Fruit fly (Drosophila melanogaster): ENCODE data around the gene CG15765.
A peak's percentile ranks its signal among the peaks of the same experiment; 100 is the strongest.

CG15765 gene

dm6 chrX:5873164-5873563 is 54.8 kb downstream of the CG15765 start, which contains the start of gene GAA1:
Gene GAA1, minus strand, starts transcription at chrX:5873357.
- TF ChIP-seq Hr38 (GFP tag; optimal IDR thresholded peaks at IDR 0.05) (no peak), CG1621 (tag; optimal IDR thresholded peaks at IDR 0.05) (peak; percentile 2)

DNA sequence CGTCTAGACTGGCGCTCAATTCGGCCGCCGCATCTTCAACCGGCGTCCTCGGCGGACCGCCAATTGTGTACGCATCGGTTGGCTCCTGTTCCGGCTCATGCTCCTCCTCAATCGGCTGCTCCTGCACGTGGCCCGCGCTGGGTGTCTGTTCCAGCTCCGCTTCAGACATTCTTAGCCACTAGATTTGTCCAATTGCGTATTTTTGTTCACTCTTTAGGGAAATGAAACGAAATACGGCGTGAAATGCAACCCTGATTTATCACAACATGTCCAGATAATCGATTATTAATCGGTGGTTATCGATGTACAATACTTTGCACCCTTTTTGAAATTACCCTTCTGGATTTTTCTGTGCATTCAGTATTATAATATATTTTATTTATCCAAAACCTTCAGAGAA is 58.2 kb downstream of the CG15765 start, which contains the start of gene mof:
TSS of gene mof (minus strand) at position 270 of the 400 bp plus-strand sequence.
- TF ChIP-seq Eip78C (GFP tag): peak; percentile 13
- TF ChIP-seq esn (GFP tag; optimal IDR thresholded peaks at IDR 0.05): no peak
- TF ChIP-seq Ets21C (GFP tag; optimal IDR thresholded peaks at IDR 0.05): no peak
- no peak for TF ChIP-seq vri (GFP tag; optimal IDR thresholded peaks at IDR 0.05)
- TF ChIP-seq eg (GFP tag; IDR thresholded peaks at IDR 0.05): no peak
- TF ChIP-seq CG1621 (tag; optimal IDR thresholded peaks at IDR 0.05): peak; percentile 90
- TF ChIP-seq CG9139 (GFP tag; optimal IDR thresholded peaks at IDR 0.05): no peak
- no peak for TF ChIP-seq achi (GFP tag; optimal IDR thresholded peaks at IDR 0.05)
- TF ChIP-seq CG3032 (tag; optimal IDR thresholded peaks at IDR 0.05): no peak
- no peak for TF ChIP-seq acj6 (GFP tag; optimal IDR thresholded peaks at IDR 0.05)
- no peak for TF ChIP-seq Sox14 (GFP tag; optimal IDR thresholded peaks at IDR 0.05)
- no peak for TF ChIP-seq CG34406 (GFP tag; optimal IDR thresholded peaks at IDR 0.05)
- no peak for TF ChIP-seq fd85E (GFP tag; optimal IDR thresholded peaks at IDR 0.05)

- TF ChIP-seq CG8319 (GFP tag; optimal IDR thresholded peaks at IDR 0.05) (peak; percentile 4), Met (GFP tag; optimal IDR thresholded peaks at IDR 0.05) (peak; percentile 57), CG8632 (GFP tag; optimal IDR thresholded peaks at IDR 0.05) (peak; percentile 8), CG11902 (GFP tag; optimal IDR thresholded peaks at IDR 0.05) (no peak), CG3032 (tag; optimal IDR thresholded peaks at IDR 0.05) (peak; percentile 20), esn (GFP tag; optimal IDR thresholded peaks at IDR 0.05) (peak; percentile 69), CG34406 (GFP tag; optimal IDR thresholded peaks at IDR 0.05) (peak; percentile 10), Eip75B (GFP tag; optimal IDR thresholded peaks at IDR 0.05) (no peak), Hr4 (GFP tag; optimal IDR thresholded peaks at IDR 0.05) (peak; percentile 10), cyc (GFP tag; optimal IDR thresholded peaks at IDR 0.05) (peak; percentile 61), CG7368 (GFP tag; optimal IDR thresholded peaks at IDR 0.05) (peak; percentile 7), CG11762 (GFP tag; optimal IDR thresholded peaks at IDR 0.05; ENCODE audit: insufficient read depth) (peak; percentile 23), Eip78C (GFP tag) (peak; percentile 67), Hr39 (GFP tag; optimal IDR thresholded peaks at IDR 0.05) (peak; percentile 49), acj6 (GFP tag; optimal IDR thresholded peaks at IDR 0.05) (peak; percentile 33), Hr38 (GFP tag; optimal IDR thresholded peaks at IDR 0.05) (no peak), fd85E (GFP tag; optimal IDR thresholded peaks at IDR 0.05) (peak; percentile 30), CG6792 (GFP tag; optimal IDR thresholded peaks at IDR 0.05) (peak; percentile 4), CG3919 (GFP tag; optimal IDR thresholded peaks at IDR 0.05) (peak; percentile 51), Ets96B (tag; optimal IDR thresholded peaks at IDR 0.05) (peak; percentile 6), achi (GFP tag; optimal IDR thresholded peaks at IDR 0.05) (peak; percentile 53), dsx (GFP tag; optimal IDR thresholded peaks at IDR 0.05; ENCODE audit: poor library complexity, severe bottlenecking) (peak; percentile 77), CG15336 (GFP tag; IDR thresholded peaks at IDR 0.05) (no peak), CG6163 (GFP tag; IDR thresholded peaks at IDR 0.05) (peak; percentile 61; the same call in 2 of the 3 replicates), salr (GFP tag; optimal IDR thresholded peaks at IDR 0.05) (no peak), lz (GFP tag; optimal IDR thresholded peaks at IDR 0.05) (peak; percentile 67), fd59A (GFP tag; optimal IDR thresholded peaks at IDR 0.05) (peak; percentile 20), dac (GFP tag; optimal IDR thresholded peaks at IDR 0.05) (no peak), CG16779 (tag; optimal IDR thresholded peaks at IDR 0.05) (no peak), CG6854 (GFP tag; optimal IDR thresholded peaks at IDR 0.05) (no peak), Ets21C (GFP tag; optimal IDR thresholded peaks at IDR 0.05) (peak; percentile 34), ss (GFP tag; optimal IDR thresholded peaks at IDR 0.05) (no peak), CG1621 (tag; optimal IDR thresholded peaks at IDR 0.05) (peak; percentile 51), CG4318 (GFP tag; optimal IDR thresholded peaks at IDR 0.05) (no peak), CG10631 (GFP tag; optimal IDR thresholded peaks at IDR 0.05) (peak; percentile 37), CG31627 (GFP tag; optimal IDR thresholded peaks at IDR 0.05) (peak; percentile 57), eg (GFP tag; IDR thresholded peaks at IDR 0.05) (no peak), Sox15 (GFP tag; optimal IDR thresholded peaks at IDR 0.05) (no peak), Sox14 (GFP tag; optimal IDR thresholded peaks at IDR 0.05) (peak; percentile 69), topi (GFP tag; optimal IDR thresholded peaks at IDR 0.05) (peak; percentile 65), CG32006 (GFP tag; optimal IDR thresholded peaks at IDR 0.05) (no peak)
Measured at dm6 chrX:5879543-5879943, 61.2 kb downstream of the CG15765 start, which contains the start of the genes Usp30 and CG16721. Gene Usp30, minus strand, starts transcription at chrX:5879787. Gene CG16721, plus strand, starts transcription at chrX:5879869.

All from whole organism, prepupa.